Fruit fly (Drosophila melanogaster): ENCODE results near the gene wat.

The wat gene

DNA sequence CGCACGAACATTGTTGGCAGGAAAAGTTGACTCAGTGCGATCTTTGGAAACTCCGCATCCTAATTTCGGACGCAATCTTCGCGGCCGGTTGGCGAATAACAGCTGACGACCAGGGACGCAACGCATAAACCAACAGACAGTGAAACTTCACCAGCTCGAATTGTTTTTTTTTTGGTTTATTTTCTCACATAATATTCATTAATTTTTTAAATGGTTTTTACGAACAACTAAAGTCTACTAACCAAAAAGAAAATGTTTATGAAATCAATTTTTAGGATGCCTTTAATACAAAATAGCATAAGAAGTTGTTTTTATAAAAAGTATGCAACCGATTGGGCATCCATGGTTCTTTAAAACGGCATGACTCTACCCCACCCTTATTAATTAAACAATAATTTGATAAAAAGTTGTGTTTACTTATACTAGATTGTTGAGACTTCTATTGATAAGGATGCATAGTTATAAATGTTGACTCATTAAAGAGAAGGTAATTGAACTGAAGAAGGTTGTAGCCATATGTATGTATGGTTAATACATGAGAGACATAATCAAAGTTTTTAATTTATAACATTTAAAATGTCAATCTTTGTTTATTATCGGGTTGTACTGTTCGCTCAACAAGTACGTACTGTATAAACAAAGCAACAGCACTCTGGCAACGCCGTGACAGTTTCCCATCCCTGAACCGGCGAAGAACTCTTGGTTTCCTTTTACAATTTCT is 13.9 kb upstream of the wat start, which contains the start of the genes beta4GalNAcTB and Cpsf100 (continued):
- TF ChIP-seq Deaf1 (tag; optimal IDR thresholded peaks at IDR 0.05) (no peak), ac (GFP tag; optimal IDR thresholded peaks at IDR 0.05) (no peak), Antp (GFP tag; optimal IDR thresholded peaks at IDR 0.05) (peak; percentile 52), CG7928 (GFP tag; optimal IDR thresholded peaks at IDR 0.05) (peak; percentile 91), CkIIα-i1 (GFP tag; IDR thresholded peaks at IDR 0.05) (no peak), CG10147 (GFP tag; optimal IDR thresholded peaks at IDR 0.05) (peak; percentile 65), CG32767 (GFP tag; IDR thresholded peaks at IDR 0.05) (no peak), psq (GFP tag; optimal IDR thresholded peaks at IDR 0.05) (peak; percentile 9), Hey (tag; optimal IDR thresholded peaks at IDR 0.05) (no peak), Dip2 (GFP tag; IDR thresholded peaks at IDR 0.05) (no peak), da (GFP tag; optimal IDR thresholded peaks at IDR 0.05) (no peak), CG9932 (GFP tag; IDR thresholded peaks at IDR 0.05) (peak; percentile 79), gro (GFP tag; optimal IDR thresholded peaks at IDR 0.05) (no peak), MTF-1 (GFP tag; optimal IDR thresholded peaks at IDR 0.05; ENCODE audit: borderline replicate concordance) (no peak), TFAM (GFP tag; optimal IDR thresholded peaks at IDR 0.05) (no peak), NC2α (GFP tag; optimal IDR thresholded peaks at IDR 0.05) (peak; percentile 7), CG10654 (GFP tag; optimal IDR thresholded peaks at IDR 0.05) (peak; percentile 71), Atf3 (GFP tag; optimal IDR thresholded peaks at IDR 0.05) (peak; percentile 10), lola (GFP tag; optimal IDR thresholded peaks at IDR 0.05) (peak in 1 of 3 experiments; percentile 81), CG10366 (GFP tag; IDR thresholded peaks at IDR 0.05) (peak; percentile 61), CG13424 (tag; optimal IDR thresholded peaks at IDR 0.05) (peak; percentile 71), CG10431 (GFP tag; optimal IDR thresholded peaks at IDR 0.05) (no peak), cg (GFP tag; optimal IDR thresholded peaks at IDR 0.05) (no peak), ewg (GFP tag; optimal IDR thresholded peaks at IDR 0.05) (peak; percentile 37), CG8765 (GFP tag; IDR thresholded peaks at IDR 0.05) (peak; percentile 30; the same call in 1 of the 2 replicates), C15 (GFP tag; IDR thresholded peaks at IDR 0.05) (0 out of 3 replicates have a peak, but pooled peaks have one; percentile 47), ERR (GFP tag; optimal IDR thresholded peaks at IDR 0.05) (no peak), CG4328 (GFP tag; optimal IDR thresholded peaks at IDR 0.05) (peak; percentile 32), rib (GFP tag; IDR thresholded peaks at IDR 0.05) (peak; percentile 65; the same call in 1 of the 2 replicates), CG13894 (tag; optimal IDR thresholded peaks at IDR 0.05) (no peak), Nf-YC (tag; optimal IDR thresholded peaks at IDR 0.05) (peak; percentile 65), Stat92E (GFP tag; optimal IDR thresholded peaks at IDR 0.05) (no peak), Nf-YA (GFP tag; IDR thresholded peaks at IDR 0.05) (no peak), Optix (GFP tag; IDR thresholded peaks at IDR 0.05) (peak; percentile 32; the same call in 1 of the 3 replicates), CG6254 (GFP tag; optimal IDR thresholded peaks at IDR 0.05) (no peak), wdn (GFP tag; IDR thresholded peaks at IDR 0.05) (peak; percentile 35; the same call in 1 of the 2 replicates), cwo (GFP tag; optimal IDR thresholded peaks at IDR 0.05) (peak; percentile 49), CG3281 (GFP tag; optimal IDR thresholded peaks at IDR 0.05) (peak; percentile 64), CG7839 (tag; optimal IDR thresholded peaks at IDR 0.05) (peak; percentile 79), CG18262 (tag; optimal IDR thresholded peaks at IDR 0.05) (peak; percentile 83), Fer1 (GFP tag; optimal IDR thresholded peaks at IDR 0.05) (peak; percentile 41), CG5180 (GFP tag; optimal IDR thresholded peaks at IDR 0.05) (no peak), Sin3A (optimal IDR thresholded peaks at IDR 0.05) (no peak), CG3407 (GFP tag; optimal IDR thresholded peaks at IDR 0.05) (peak; percentile 50), ken (GFP tag; IDR thresholded peaks at IDR 0.05) (peak; percentile 59; the same call in 1 of the 3 replicates), bab2 (GFP tag; optimal IDR thresholded peaks at IDR 0.05) (peak; percentile 68), btn (GFP tag; optimal IDR thresholded peaks at IDR 0.05) (no peak), CG11085 (GFP tag; IDR thresholded peaks at IDR 0.05) (peak; percentile 72), Bteb2 (GFP tag; optimal IDR thresholded peaks at IDR 0.05) (peak; percentile 31)

Measured in whole organism, embryonic.